2 fruit fly cellular contexts compared by ENCODE assay signal in genomic region chr3L:1464465-1464864, dm6.
TF ChIP-seq lines count a peak whose summit lies in the region.

No protein-coding gene starts in this region.

TF ChIP-seq in whole organism, embryonic, 481 proteins besides CTCF, POLR2A, EP300 and RAD21 (continued from another document and continues in another):
- TF ChIP-seq CG12391 (tag; optimal IDR thresholded peaks at IDR 0.05; lab: Kevin White, UChicago) (peak; percentile 40), unpg (GFP tag; optimal IDR thresholded peaks at IDR 0.05; lab: Kevin White, UChicago) (peak; percentile 38), GATAe (GFP tag; conservative IDR thresholded peaks at IDR 0.05; lab: Robert Waterston, UW) (no peak), TFAM (GFP tag; optimal IDR thresholded peaks at IDR 0.05; lab: Kevin White, UChicago) (no peak), CG3847 (GFP tag; IDR thresholded peaks at IDR 0.05; lab: Robert Waterston, UW) (no peak), CG4424 (GFP tag; optimal IDR thresholded peaks at IDR 0.05; lab: Kevin White, UChicago) (no peak), Hr78 (GFP tag; optimal IDR thresholded peaks at IDR 0.05; lab: Kevin White, UChicago) (no peak), CG12155 (GFP tag; optimal IDR thresholded peaks at IDR 0.05; lab: Kevin White, UChicago) (peak; percentile 0), HLH54F (GFP tag; optimal IDR thresholded peaks at IDR 0.05; lab: Kevin White, UChicago) (no peak), CG11723 (GFP tag; optimal IDR thresholded peaks at IDR 0.05; lab: Kevin White, UChicago) (peak; percentile 22), Optix (GFP tag; IDR thresholded peaks at IDR 0.05; lab: Robert Waterston, UW) (0 out of 3 replicates have a peak, but pooled peaks have one; percentile 46), dmrt11E (tag; optimal IDR thresholded peaks at IDR 0.05; lab: Kevin White, UChicago) (peak; percentile 42), yki (optimal IDR thresholded peaks at IDR 0.05; lab: Kevin White, UChicago) (no peak), amos (GFP tag; IDR thresholded peaks at IDR 0.05; lab: Robert Waterston, UW; ENCODE audit: partially characterized antibody) (no peak), bab2 (GFP tag; optimal IDR thresholded peaks at IDR 0.05; lab: Kevin White, UChicago) (peak; percentile 8), Tbp (GFP tag; optimal IDR thresholded peaks at IDR 0.05; lab: Kevin White, UChicago) (no peak), Sry-δ (GFP tag; optimal IDR thresholded peaks at IDR 0.05; lab: Kevin White, UChicago) (no peak), CG1529 (GFP tag; optimal IDR thresholded peaks at IDR 0.05; lab: Kevin White, UChicago) (peak; percentile 5), CG18599 (GFP tag; optimal IDR thresholded peaks at IDR 0.05; lab: Kevin White, UChicago) (peak; percentile 11), nerfin-1 (tag; optimal IDR thresholded peaks at IDR 0.05; lab: Kevin White, UChicago) (no peak), Atf-2 (GFP tag; optimal IDR thresholded peaks at IDR 0.05; lab: Kevin White, UChicago) (no peak), D (optimal IDR thresholded peaks at IDR 0.05; lab: Kevin White, UChicago) (no peak), D (GFP tag; optimal IDR thresholded peaks at IDR 0.05; lab: Kevin White, UChicago) (peak; percentile 34), CG7928 (GFP tag; optimal IDR thresholded peaks at IDR 0.05; lab: Kevin White, UChicago) (no peak), ap (GFP tag; IDR thresholded peaks at IDR 0.05; lab: Robert Waterston, UW) (no peak), corto (GFP tag; optimal IDR thresholded peaks at IDR 0.05; lab: Kevin White, UChicago) (no peak), CG1647 (GFP tag; optimal IDR thresholded peaks at IDR 0.05; lab: Kevin White, UChicago) (peak; percentile 6), Bgb (GFP tag; IDR thresholded peaks at IDR 0.05; lab: Robert Waterston, UW; ENCODE audit: partially characterized antibody) (no peak), CG12299 (tag; optimal IDR thresholded peaks at IDR 0.05; lab: Kevin White, UChicago) (no peak), CG13123 (GFP tag; optimal IDR thresholded peaks at IDR 0.05; lab: Kevin White, UChicago) (no peak), CG1602 (GFP tag; optimal IDR thresholded peaks at IDR 0.05; lab: Kevin White, UChicago) (no peak), hb (GFP tag; IDR thresholded peaks at IDR 0.05; lab: Robert Waterston, UW; ENCODE audit: partially characterized antibody) (no peak), ftz-f1 (GFP tag; optimal IDR thresholded peaks at IDR 0.05; lab: Kevin White, UChicago) (no peak), onecut (GFP tag; IDR thresholded peaks at IDR 0.05; lab: Robert Waterston, UW) (peak; percentile 13; the same call in 1 of the 2 replicates), CG5953 (GFP tag; IDR thresholded peaks at IDR 0.05; lab: Robert Waterston, UW) (0 out of 2 replicates have a peak, but pooled peaks have one; percentile 13), ci (GFP tag; IDR thresholded peaks at IDR 0.05; lab: Robert Waterston, UW) (peak; percentile 59; the same call in 2 of the 3 replicates), NK7.1 (GFP tag; optimal IDR thresholded peaks at IDR 0.05; lab: Kevin White, UChicago) (no peak), CG33213 (GFP tag; optimal IDR thresholded peaks at IDR 0.05; lab: Kevin White, UChicago) (no peak), sob (GFP tag; IDR thresholded peaks at IDR 0.05; lab: Robert Waterston, UW) (peak; percentile 34; the same call in 1 of the 2 replicates), CG6654 (GFP tag; optimal IDR thresholded peaks at IDR 0.05; lab: Kevin White, UChicago) (no peak), Gug (GFP tag; IDR thresholded peaks at IDR 0.05; lab: Robert Waterston, UW) (peak; percentile 19; the same call in 1 of the 4 replicates), Lhr (GFP tag; optimal IDR thresholded peaks at IDR 0.05; lab: Kevin White, UChicago) (no peak), CG34422 (GFP tag; IDR thresholded peaks at IDR 0.05; lab: Robert Waterston, UW) (0 out of 3 replicates have a peak, but pooled peaks have one; percentile 41), CG15269 (tag; optimal IDR thresholded peaks at IDR 0.05; lab: Kevin White, UChicago) (no peak), CG15479 (GFP tag; optimal IDR thresholded peaks at IDR 0.05; lab: Kevin White, UChicago) (no peak), cad (GFP tag; optimal IDR thresholded peaks at IDR 0.05; lab: Kevin White, UChicago) (no peak), CG32532 (GFP tag; IDR thresholded peaks at IDR 0.05; lab: Robert Waterston, UW) (no peak), bbx (GFP tag; IDR thresholded peaks at IDR 0.05; lab: Robert Waterston, UW; ENCODE audit: partially characterized antibody) (no peak), CG17361 (GFP tag; IDR thresholded peaks at IDR 0.05; lab: Robert Waterston, UW) (peak; percentile 52; the same call in 2 of the 3 replicates), CG9215 (GFP tag; IDR thresholded peaks at IDR 0.05; lab: Robert Waterston, UW) (no peak), PHDP (tag; optimal IDR thresholded peaks at IDR 0.05; lab: Kevin White, UChicago) (peak; percentile 30), CG15514 (GFP tag; optimal IDR thresholded peaks at IDR 0.05; lab: Kevin White, UChicago) (no peak), CG8290 (GFP tag; optimal IDR thresholded peaks at IDR 0.05; lab: Kevin White, UChicago) (no peak), CG8290 (tag; optimal IDR thresholded peaks at IDR 0.05; lab: Kevin White, UChicago) (no peak), CG32767 (GFP tag; IDR thresholded peaks at IDR 0.05; lab: Robert Waterston, UW) (0 out of 2 replicates have a peak, but pooled peaks have one; percentile 31), CG15601 (tag; optimal IDR thresholded peaks at IDR 0.05; lab: Kevin White, UChicago) (no peak), Fer3 (tag; optimal IDR thresholded peaks at IDR 0.05; lab: Kevin White, UChicago) (no peak), Aef1 (GFP tag; IDR thresholded peaks at IDR 0.05; lab: Robert Waterston, UW) (no peak), CG17385 (GFP tag; optimal IDR thresholded peaks at IDR 0.05; lab: Kevin White, UChicago) (peak; percentile 27), Chrac-16 (GFP tag; optimal IDR thresholded peaks at IDR 0.05; lab: Kevin White, UChicago) (peak; percentile 13), esg (GFP tag; conservative IDR thresholded peaks at IDR 0.05; lab: Robert Waterston, UW) (no peak; the same call in 1 of the 2 replicates), fd96Cb (tag; optimal IDR thresholded peaks at IDR 0.05; lab: Kevin White, UChicago) (peak; percentile 35), nmo (GFP tag; optimal IDR thresholded peaks at IDR 0.05; lab: Kevin White, UChicago) (peak; percentile 45), CG10979 (tag; optimal IDR thresholded peaks at IDR 0.05; lab: Kevin White, UChicago) (peak; percentile 54), lilli (GFP tag; optimal IDR thresholded peaks at IDR 0.05; lab: Kevin White, UChicago) (no peak)

TF ChIP-seq in whole organism, prepupa, 60 proteins besides CTCF, POLR2A, EP300 and RAD21 (continued from another document):
- TF ChIP-seq fd85E (GFP tag; optimal IDR thresholded peaks at IDR 0.05; lab: Kevin White, UChicago) (no peak), CG31627 (GFP tag; optimal IDR thresholded peaks at IDR 0.05; lab: Kevin White, UChicago) (peak; percentile 46), CG11762 (GFP tag; optimal IDR thresholded peaks at IDR 0.05; lab: Kevin White, UChicago; ENCODE audit: insufficient read depth) (no peak), CG6854 (GFP tag; optimal IDR thresholded peaks at IDR 0.05; lab: Kevin White, UChicago) (no peak), CG15336 (GFP tag; IDR thresholded peaks at IDR 0.05; lab: Robert Waterston, UW) (peak; percentile 68), Ets96B (tag; optimal IDR thresholded peaks at IDR 0.05; lab: Kevin White, UChicago) (peak; percentile 1), CG3032 (tag; optimal IDR thresholded peaks at IDR 0.05; lab: Kevin White, UChicago) (peak; percentile 46), Eip75B (GFP tag; optimal IDR thresholded peaks at IDR 0.05; lab: Kevin White, UChicago) (peak; percentile 9), CG16779 (tag; optimal IDR thresholded peaks at IDR 0.05; lab: Kevin White, UChicago) (no peak), salr (GFP tag; optimal IDR thresholded peaks at IDR 0.05; lab: Kevin White, UChicago) (peak in 1 of 2 experiments; percentile 12), CG8319 (GFP tag; optimal IDR thresholded peaks at IDR 0.05; lab: Kevin White, UChicago) (no peak), vri (GFP tag; optimal IDR thresholded peaks at IDR 0.05; lab: Kevin White, UChicago) (peak; percentile 18), acj6 (GFP tag; optimal IDR thresholded peaks at IDR 0.05; lab: Kevin White, UChicago) (peak; percentile 50), CG11902 (GFP tag; optimal IDR thresholded peaks at IDR 0.05; lab: Kevin White, UChicago) (no peak), fkh (GFP tag; optimal IDR thresholded peaks at IDR 0.05; lab: Kevin White, UChicago) (no peak), Hr39 (GFP tag; optimal IDR thresholded peaks at IDR 0.05; lab: Kevin White, UChicago) (peak; percentile 33), CG6808 (GFP tag; optimal IDR thresholded peaks at IDR 0.05; lab: Kevin White, UChicago) (peak; percentile 20), CG10669 (GFP tag; optimal IDR thresholded peaks at IDR 0.05; lab: Kevin White, UChicago) (peak; percentile 17), CG11294 (GFP tag; IDR thresholded peaks at IDR 0.05; lab: Robert Waterston, UW) (peak; percentile 40; the same call in 1 of the 2 replicates), lz (GFP tag; optimal IDR thresholded peaks at IDR 0.05; lab: Kevin White, UChicago) (peak; percentile 38), Met (GFP tag; optimal IDR thresholded peaks at IDR 0.05; lab: Kevin White, UChicago) (peak; percentile 58), Sox15 (GFP tag; optimal IDR thresholded peaks at IDR 0.05; lab: Kevin White, UChicago) (peak; percentile 30), CG10631 (GFP tag; optimal IDR thresholded peaks at IDR 0.05; lab: Kevin White, UChicago) (peak; percentile 47), Sox102F (GFP tag; optimal IDR thresholded peaks at IDR 0.05; lab: Kevin White, UChicago) (peak; percentile 52), Eip93F (GFP tag; optimal IDR thresholded peaks at IDR 0.05; lab: Kevin White, UChicago) (no peak), CG9139 (GFP tag; optimal IDR thresholded peaks at IDR 0.05; lab: Kevin White, UChicago) (no peak), fd59A (GFP tag; optimal IDR thresholded peaks at IDR 0.05; lab: Kevin White, UChicago) (peak; percentile 5), Hr38 (GFP tag; optimal IDR thresholded peaks at IDR 0.05; lab: Kevin White, UChicago) (no peak), CG6163 (GFP tag; IDR thresholded peaks at IDR 0.05; lab: Robert Waterston, UW) (peak; percentile 32; the same call in 1 of the 3 replicates), CG32006 (GFP tag; optimal IDR thresholded peaks at IDR 0.05; lab: Kevin White, UChicago) (peak; percentile 83), Blimp-1 (GFP tag; optimal IDR thresholded peaks at IDR 0.05; lab: Kevin White, UChicago) (no peak), Hr4 (GFP tag; optimal IDR thresholded peaks at IDR 0.05; lab: Kevin White, UChicago) (peak; percentile 81), CG6792 (GFP tag; optimal IDR thresholded peaks at IDR 0.05; lab: Kevin White, UChicago) (peak; percentile 48), svp (GFP tag; lab: Kevin White, UChicago) (peak; percentile 72), cyc (GFP tag; optimal IDR thresholded peaks at IDR 0.05; lab: Kevin White, UChicago) (peak; percentile 40), pdm3 (GFP tag; optimal IDR thresholded peaks at IDR 0.05; lab: Kevin White, UChicago) (peak; percentile 66), CG8119 (GFP tag; IDR thresholded peaks at IDR 0.05; lab: Robert Waterston, UW) (peak; percentile 76)
